Worm (Caenorhabditis elegans): ENCODE measurements around the gene C51E3.9.

- TF ChIP-seq ref-1 (GFP tag; conservative IDR thresholded peaks at IDR 0.05) (no peak), klf-2 (GFP tag; conservative IDR thresholded peaks at IDR 0.05) (no peak), flt-1 (GFP tag; IDR thresholded peaks at IDR 0.05) (no peak), ztf-23 (GFP tag; IDR thresholded peaks at IDR 0.05) (no peak), med-1 (GFP tag; optimal IDR thresholded peaks at IDR 0.05; ENCODE audit: insufficient read depth) (no peak), T22C8.4 (GFP tag; IDR thresholded peaks at IDR 0.05) (no peak), tab-1 (GFP tag; IDR thresholded peaks at IDR 0.05) (no peak)
These were observed 23.1 kb upstream of the C51E3.9 start, which contains the start of gene srxa-19 for ce11 chrV:10122670-10123069.

All from whole organism, midembryonic.